Worm (Caenorhabditis elegans) whole organism, L2 larva: ENCODE data around the gene dis-3.

Experiments used
- nhr-12 ChIP-seq: fragments of 150-350 bp; optimal IDR thresholded peaks from 2 replicates; lab custom pipeline; 2014; ENCODE audit warnings: missing biosample characterization, missing genetic modification characterization
- nhr-237 ChIP-seq: fragments of 150-350 bp; optimal IDR thresholded peaks from 2 replicates; lab custom pipeline; 2014; ENCODE audit warnings: missing biosample characterization, missing genetic modification characterization
- nhr-6 ChIP-seq: fragments of 150-350 bp; optimal IDR thresholded peaks from 2 replicates; lab custom pipeline; 2014; ENCODE audit warnings: missing biosample characterization, missing genetic modification characterization
- ztf-11 ChIP-seq: sonication (generic microtip); optimal IDR thresholded peaks from 2 replicates; lab custom pipeline; 2017; ENCODE audit warnings: missing biosample characterization, missing genetic modification characterization

DNA sequence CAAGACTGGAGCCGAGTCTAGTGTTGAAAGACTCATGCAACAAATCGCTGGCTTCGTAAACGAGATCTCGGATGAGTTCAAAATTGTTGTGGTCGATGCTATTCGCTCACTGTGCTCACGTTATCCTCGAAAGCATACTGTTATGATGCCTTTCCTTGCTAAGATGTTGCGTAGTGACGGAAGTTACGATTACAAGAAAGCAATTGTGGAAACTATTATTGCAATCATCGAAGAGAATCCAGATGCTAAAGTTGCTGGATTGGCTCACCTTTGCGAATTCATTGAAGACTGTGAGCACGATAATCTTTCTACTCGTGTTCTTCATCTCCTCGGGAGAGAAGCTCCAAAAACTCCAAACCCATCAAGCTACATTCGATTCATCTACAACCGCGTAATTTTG lies 56.5 kb downstream of the dis-3 start:
- TF ChIP-seq nhr-12 (tag; lab: Kevin White, UChicago), result no peak
- no peak for TF ChIP-seq nhr-237 (tag; lab: Kevin White, UChicago)
- no peak for TF ChIP-seq nhr-6 (tag; lab: Kevin White, UChicago)
- TF ChIP-seq ztf-11, result no peak
